Worm (Caenorhabditis elegans): ENCODE results near the gene alh-1.

Gene alh-1

DNA sequence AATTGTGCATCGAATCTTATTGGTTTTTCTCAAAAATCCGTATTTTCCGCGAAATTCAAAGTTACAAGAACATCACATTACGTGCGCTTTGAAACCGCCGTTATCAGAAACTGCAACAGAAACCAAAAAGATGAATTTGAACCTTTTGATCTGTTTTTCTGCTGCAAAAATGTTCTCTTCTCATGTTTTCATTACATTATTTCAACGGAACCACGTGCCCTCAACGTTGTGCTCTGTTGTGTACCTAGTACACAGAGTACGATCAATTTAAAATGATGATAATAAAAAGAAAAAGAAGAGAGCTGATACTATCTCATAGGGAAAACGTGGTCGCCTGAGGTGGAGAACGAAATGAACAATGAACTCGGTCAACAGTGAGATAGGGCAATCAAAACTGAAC is 498 bp downstream of the alh-1 start (continued):
- TF ChIP-seq mdl-1 (tag; optimal IDR thresholded peaks at IDR 0.05) (peak in 1 of 2 experiments; percentile 95), set-16 (GFP tag; IDR thresholded peaks at IDR 0.05) (no peak), lin-13 (GFP tag; optimal IDR thresholded peaks at IDR 0.05) (no peak), hlh-30 (tag; optimal IDR thresholded peaks at IDR 0.05; ENCODE audit: insufficient read depth) (peak; percentile 89), dmd-6 (GFP tag; IDR thresholded peaks at IDR 0.05) (peak; percentile 99), nhr-11 (tag; optimal IDR thresholded peaks at IDR 0.05) (peak; percentile 83), pqm-1 (tag; optimal IDR thresholded peaks at IDR 0.05) (peak; percentile 64), hmg-1.1 (GFP tag; IDR thresholded peaks at IDR 0.05) (no peak), nhr-111 (GFP tag; optimal IDR thresholded peaks at IDR 0.05) (no peak), unc-62 (GFP tag; optimal IDR thresholded peaks at IDR 0.05 in 1 of 2) (peak in 1 of 2 experiments; percentile 78), unc-62 (tag; optimal IDR thresholded peaks at IDR 0.05) (no peak), tra-1 (GFP tag; IDR thresholded peaks at IDR 0.05) (peak; percentile 61; the same call in 1 of the 2 replicates), zip-11 (GFP tag; IDR thresholded peaks at IDR 0.05) (no peak), R02D3.7 (tag; optimal IDR thresholded peaks at IDR 0.05) (no peak), mep-1 (tag; optimal IDR thresholded peaks at IDR 0.05) (peak; percentile 81), Y105C5A.15 (GFP tag; IDR thresholded peaks at IDR 0.05) (no peak), T20F7.1 (GFP tag; optimal IDR thresholded peaks at IDR 0.05) (peak; percentile 60), mdt-29 (GFP tag; IDR thresholded peaks at IDR 0.05) (no peak), hif-1 (tag; optimal IDR thresholded peaks at IDR 0.05) (peak in 1 of 2 experiments; percentile 66), ceh-20 (GFP tag; IDR thresholded peaks at IDR 0.05) (0 out of 2 replicates have a peak, but pooled peaks have one; percentile 38), hlh-11 (tag; optimal IDR thresholded peaks at IDR 0.05) (peak; percentile 94), lsy-2 (tag; optimal IDR thresholded peaks at IDR 0.05) (peak in 1 of 2 experiments; percentile 75), nhr-42 (GFP tag; IDR thresholded peaks at IDR 0.05) (no peak), mes-2 (tag; optimal IDR thresholded peaks at IDR 0.05; ENCODE audit: poor library complexity, severe bottlenecking) (peak; percentile 65), ceh-62 (tag; optimal IDR thresholded peaks at IDR 0.05) (no peak)

DNA sequence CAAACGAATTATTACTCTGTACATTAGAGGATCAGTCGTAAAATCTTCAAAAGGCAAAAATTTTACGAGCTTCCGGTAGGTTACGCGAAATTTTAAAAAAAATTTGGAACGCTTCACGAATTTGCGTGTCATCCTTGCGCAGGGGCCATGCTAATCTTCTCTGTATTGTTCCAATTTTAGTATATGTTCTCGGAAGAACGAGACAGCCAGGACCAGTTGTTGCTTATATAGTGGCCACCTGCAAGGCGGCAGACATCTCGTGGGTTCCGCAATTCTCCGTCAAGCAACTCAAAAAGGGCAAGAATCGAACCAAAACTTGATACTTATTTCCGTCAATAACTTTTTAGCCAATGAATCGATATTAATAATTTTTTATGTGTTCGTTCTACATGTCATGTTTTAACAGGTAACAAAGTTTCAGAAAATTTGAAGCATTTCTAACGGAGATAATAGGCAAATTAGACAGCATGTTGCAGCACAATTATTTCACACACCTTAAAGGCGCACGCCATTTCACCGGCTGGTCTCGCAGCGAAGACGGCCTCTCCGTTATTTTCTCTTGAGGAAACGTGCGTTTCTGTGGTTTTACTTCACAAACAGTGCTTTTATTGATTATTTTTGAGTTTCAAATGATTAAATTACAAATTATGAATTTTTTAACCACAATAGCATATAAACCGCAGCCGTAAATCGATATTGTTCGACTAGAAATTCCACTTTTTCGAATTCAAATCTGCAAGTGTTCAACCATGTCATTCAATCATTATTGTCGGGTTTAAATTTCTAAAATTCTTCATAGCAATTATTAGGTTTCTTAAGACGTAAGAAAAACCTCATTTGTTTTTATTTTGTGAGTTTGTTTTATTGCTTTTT is 3.4 kb downstream of the alh-1 start:
- TF ChIP-seq attf-4 (tag; optimal IDR thresholded peaks at IDR 0.05) (no peak), ctbp-1 (GFP tag; IDR thresholded peaks at IDR 0.05) (peak; percentile 90), T20F7.1 (GFP tag; optimal IDR thresholded peaks at IDR 0.05) (peak; percentile 79), daf-19 (GFP tag; conservative IDR thresholded peaks at IDR 0.05) (peak; percentile 87), hmg-1.1 (GFP tag; IDR thresholded peaks at IDR 0.05) (peak; percentile 93), mxl-2 (GFP tag; conservative IDR thresholded peaks at IDR 0.05) (0 out of 2 replicates have a peak, but pooled peaks have one; percentile 58), tag-97 (GFP tag; IDR thresholded peaks at IDR 0.05) (no peak), lin-29 (GFP tag; IDR thresholded peaks at IDR 0.05) (peak; percentile 49; the same call in 1 of the 2 replicates), php-3 (GFP tag; IDR thresholded peaks at IDR 0.05) (peak; percentile 74; the same call in 1 of the 2 replicates), dmd-6 (GFP tag; IDR thresholded peaks at IDR 0.05) (peak; percentile 67), pqm-1 (tag; optimal IDR thresholded peaks at IDR 0.05) (no peak), nhr-77 (tag; optimal IDR thresholded peaks at IDR 0.05) (no peak), ZK546.5 (tag; optimal IDR thresholded peaks at IDR 0.05) (no peak), aly-2 (tag; optimal IDR thresholded peaks at IDR 0.05) (no peak), egl-43 (GFP tag; IDR thresholded peaks at IDR 0.05) (peak; percentile 94), lin-15B (tag; optimal IDR thresholded peaks at IDR 0.05) (no peak), vab-7 (GFP tag; IDR thresholded peaks at IDR 0.05) (peak; percentile 82), nhr-76 (tag; optimal IDR thresholded peaks at IDR 0.05) (no peak), spr-3 (GFP tag; optimal IDR thresholded peaks at IDR 0.05) (peak; percentile 73), egl-27 (tag; optimal IDR thresholded peaks at IDR 0.05) (no peak), hlh-11 (tag; optimal IDR thresholded peaks at IDR 0.05) (peak; percentile 83), F37D6.2 (tag; optimal IDR thresholded peaks at IDR 0.05) (peak; percentile 75), dmd-8 (GFP tag; IDR thresholded peaks at IDR 0.05) (peak; percentile 95), ceh-82 (tag; optimal IDR thresholded peaks at IDR 0.05) (no peak), saeg-2 (GFP tag; IDR thresholded peaks at IDR 0.05) (peak; percentile 78; the same call in 1 of the 2 replicates), Y48G9A.11 (GFP tag; IDR thresholded peaks at IDR 0.05) (peak; percentile 87), nhr-28 (tag; optimal IDR thresholded peaks at IDR 0.05) (peak; percentile 70), dpl-1 (GFP tag; optimal IDR thresholded peaks at IDR 0.05) (peak; percentile 47), gei-8 (GFP tag; optimal IDR thresholded peaks at IDR 0.05) (peak; percentile 90)
